Worm (Caenorhabditis elegans) whole organism, midembryonic: ENCODE results near the gene E04F6.15.

Source experiments
- T22C8.4 ChIP-seq: fragments of 200-800 bp; sonication (Bioruptor generic); IDR thresholded peaks from 2 replicates; pipeline ENCODE4 v1.3.6; 2022; ENCODE audit warnings: missing genetic modification characterization, missing compliant biosample characterization
- cog-1 ChIP-seq: sonication (generic microtip); optimal IDR thresholded peaks from 2 replicates; lab custom pipeline; 2016; ENCODE audit warnings: missing genetic modification characterization, missing compliant biosample characterization
- flt-1 ChIP-seq: fragments of 200-800 bp; sonication (Bioruptor generic); IDR thresholded peaks from 2 replicates; pipeline ENCODE4 v1.3.6; 2022; ENCODE audit warnings: missing genetic modification characterization, missing compliant biosample characterization
- klf-2 ChIP-seq: fragments of 200-800 bp; sonication (Bioruptor generic); conservative IDR thresholded peaks from 2 replicates; pipeline ENCODE4 v1.3.6; 2022; ENCODE audit warnings: missing genetic modification reagents, missing genetic modification characterization, missing compliant biosample characterization
- med-1 ChIP-seq: sonication (generic microtip); optimal IDR thresholded peaks from 2 replicates; lab custom pipeline; 2017; ENCODE audit warnings: missing genetic modification characterization, mild to moderate bottlenecking, missing compliant biosample characterization, antibody characterized with exemption, missing genetic modification reagents; ENCODE audit not compliant: insufficient read depth
- ref-1 ChIP-seq: fragments of 200-800 bp; sonication (Bioruptor generic); conservative IDR thresholded peaks from 2 replicates; pipeline ENCODE4 v1.3.6; 2022; ENCODE audit warnings: missing genetic modification reagents, missing genetic modification characterization, missing compliant biosample characterization
- tab-1 ChIP-seq: fragments of 200-800 bp; sonication (Bioruptor generic); IDR thresholded peaks from 2 replicates; pipeline ENCODE4 v1.3.6; 2022; ENCODE audit warnings: missing genetic modification characterization, missing compliant biosample characterization
- ztf-23 ChIP-seq: fragments of 200-800 bp; sonication (Bioruptor generic); IDR thresholded peaks from 2 replicates; pipeline ENCODE4 v1.3.6; 2022; ENCODE audit warnings: missing genetic modification reagents, missing genetic modification characterization, missing compliant biosample characterization

DNA sequence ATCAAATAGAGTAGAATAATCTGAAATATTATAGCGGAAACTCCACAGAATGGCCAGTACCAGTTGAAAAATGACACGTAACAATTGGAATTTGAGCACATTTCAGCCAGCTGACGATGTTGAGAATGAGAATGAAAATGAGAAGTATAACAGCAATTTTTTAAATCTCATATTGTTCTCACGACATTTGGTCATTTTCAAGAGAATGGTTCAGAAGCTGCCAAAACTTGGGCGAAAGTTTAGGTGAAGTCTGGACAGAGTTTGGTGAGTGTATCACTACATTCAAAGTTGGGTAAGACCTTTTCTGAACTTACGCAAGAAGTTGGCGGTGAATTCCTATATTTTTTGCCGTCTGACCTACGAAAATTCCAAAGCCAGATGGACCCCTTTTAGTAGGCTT lies 5.1 kb downstream of the E04F6.15 start, which contains the start of gene srd-58:
- no peak for TF ChIP-seq tab-1 (GFP tag; lab: Robert Waterston, UW)
- no peak for TF ChIP-seq flt-1 (GFP tag; lab: Robert Waterston, UW)
- TF ChIP-seq cog-1: no peak
- TF ChIP-seq T22C8.4 (GFP tag; lab: Robert Waterston, UW): no peak
- TF ChIP-seq ztf-23 (GFP tag; lab: Robert Waterston, UW): no peak
- TF ChIP-seq ref-1 (GFP tag; lab: Robert Waterston, UW): no peak
- no peak for TF ChIP-seq klf-2 (GFP tag; lab: Robert Waterston, UW)
- no peak for TF ChIP-seq med-1
